Fruit fly (Drosophila melanogaster) whole organism, prepupa: ENCODE data around the gene CG14277.
A peak's percentile ranks its signal among the peaks of the same experiment; 100 is the strongest.

ENCODE experiments used
- Blimp-1 ChIP-seq: fragments of 200-800 bp; sonication (Bioruptor generic); optimal IDR thresholded peaks from 3 replicates; lab custom pipeline; 2017; ENCODE audit warnings: missing biosample characterization, missing genetic modification characterization, mild to moderate bottlenecking, moderate library complexity, missing genetic modification reagents
- CG10631 ChIP-seq: fragments of 200-800 bp; sonication (Bioruptor generic); optimal IDR thresholded peaks from 2 replicates; lab custom pipeline; 2016; ENCODE audit warnings: missing biosample characterization, missing genetic modification characterization
- CG10669 ChIP-seq: fragments of 200-800 bp; sonication (Bioruptor generic); optimal IDR thresholded peaks from 3 replicates; lab custom pipeline; 2018; ENCODE audit warnings: missing biosample characterization, mild to moderate bottlenecking, missing genetic modification characterization, moderate library complexity
- CG11294 ChIP-seq: fragments of 200-800 bp; sonication (Bioruptor generic); IDR thresholded peaks from 2 replicates; pipeline ENCODE4 v1.3.6; 2022; ENCODE audit warnings: missing biosample characterization, missing genetic modification characterization
- CG11762 ChIP-seq: fragments of 200-800 bp; sonication (Bioruptor generic); optimal IDR thresholded peaks from 3 replicates; lab custom pipeline; 2016; ENCODE audit warnings: missing biosample characterization, missing genetic modification characterization; ENCODE audit not compliant: insufficient read depth
- CG11902 ChIP-seq: fragments of 200-800 bp; sonication (Bioruptor generic); optimal IDR thresholded peaks from 3 replicates; lab custom pipeline; 2016; ENCODE audit warnings: missing biosample characterization, missing genetic modification characterization
- CG15336 ChIP-seq: fragments of 200-800 bp; sonication (Bioruptor generic); IDR thresholded peaks from 2 replicates; pipeline ENCODE4 v1.3.6; 2022; ENCODE audit warnings: missing biosample characterization, missing genetic modification characterization
- CG1621 ChIP-seq: fragments of 200-800 bp; sonication (Bioruptor generic); optimal IDR thresholded peaks from 3 replicates; lab custom pipeline; 2018; ENCODE audit warnings: missing biosample characterization, mild to moderate bottlenecking, missing genetic modification characterization
- CG16779 ChIP-seq: fragments of 200-800 bp; sonication (Bioruptor generic); optimal IDR thresholded peaks from 3 replicates; lab custom pipeline; 2017; ENCODE audit warnings: missing biosample characterization, mild to moderate bottlenecking, missing genetic modification characterization
- CG3032 ChIP-seq: fragments of 200-800 bp; optimal IDR thresholded peaks from 2 replicates; lab custom pipeline; 2019; ENCODE audit warnings: missing biosample characterization, mild to moderate bottlenecking, missing genetic modification characterization, moderate library complexity
- CG31627 ChIP-seq: fragments of 200-800 bp; sonication (Bioruptor generic); optimal IDR thresholded peaks from 3 replicates; lab custom pipeline; 2016; ENCODE audit warnings: missing biosample characterization, missing genetic modification characterization
- CG32006 ChIP-seq: fragments of 200-800 bp; sonication (Bioruptor generic); optimal IDR thresholded peaks from 3 replicates; lab custom pipeline; 2017; ENCODE audit warnings: missing biosample characterization, mild to moderate bottlenecking, missing genetic modification characterization
- CG3919 ChIP-seq: fragments of 200-800 bp; sonication (Bioruptor generic); optimal IDR thresholded peaks from 3 replicates; lab custom pipeline; 2016; ENCODE audit warnings: missing biosample characterization, missing genetic modification characterization
- CG4318 ChIP-seq: fragments of 200-800 bp; sonication (Bioruptor generic); optimal IDR thresholded peaks from 3 replicates; lab custom pipeline; 2017; ENCODE audit warnings: missing biosample characterization, mild to moderate bottlenecking, missing genetic modification characterization
- CG6163 ChIP-seq: fragments of 200-800 bp; sonication (Bioruptor generic); IDR thresholded peaks from 3 replicates; pipeline ENCODE4 v1.3.6; 2022; ENCODE audit warnings: missing biosample characterization, missing genetic modification characterization
- CG6792 ChIP-seq: fragments of 200-800 bp; sonication (Bioruptor generic); optimal IDR thresholded peaks from 3 replicates; lab custom pipeline; 2016; ENCODE audit warnings: missing biosample characterization, missing genetic modification characterization
- CG6808 ChIP-seq: fragments of 200-800 bp; sonication (Bioruptor generic); optimal IDR thresholded peaks from 3 replicates; lab custom pipeline; 2017; ENCODE audit warnings: missing biosample characterization, missing genetic modification characterization, mild to moderate bottlenecking, moderate library complexity, missing genetic modification reagents
- CG6854 ChIP-seq: fragments of 200-800 bp; sonication (Bioruptor generic); optimal IDR thresholded peaks from 2 replicates; lab custom pipeline; 2017; ENCODE audit warnings: missing biosample characterization, mild to moderate bottlenecking, missing genetic modification characterization
- CG8119 ChIP-seq: fragments of 200-800 bp; sonication (Bioruptor generic); IDR thresholded peaks from 3 replicates; pipeline ENCODE4 v1.3.6; 2022; ENCODE audit warnings: missing biosample characterization, missing genetic modification characterization
- CG8319 ChIP-seq: fragments of 200-800 bp; sonication (Bioruptor generic); optimal IDR thresholded peaks from 3 replicates; lab custom pipeline; 2016; ENCODE audit warnings: missing biosample characterization, missing genetic modification characterization
- CG9139 ChIP-seq: fragments of 200-800 bp; sonication (Bioruptor generic); optimal IDR thresholded peaks from 3 replicates; lab custom pipeline; 2017; ENCODE audit warnings: missing biosample characterization, mild to moderate bottlenecking, missing genetic modification characterization
- Eip75B ChIP-seq: fragments of 200-800 bp; sonication (Bioruptor generic); optimal IDR thresholded peaks from 3 replicates; lab custom pipeline; 2016; ENCODE audit warnings: missing biosample characterization, missing genetic modification characterization
- Eip78C ChIP-seq: fragments of 200-800 bp; sonication (Bioruptor generic); peaks from one replicate; lab custom pipeline; 2016; ENCODE audit warnings: missing biosample characterization, missing genetic modification characterization
- Eip93F ChIP-seq: fragments of 200-800 bp; sonication (Bioruptor generic); optimal IDR thresholded peaks from 2 replicates; lab custom pipeline; 2016; ENCODE audit warnings: missing biosample characterization, mild to moderate bottlenecking, missing genetic modification characterization
- Ets21C ChIP-seq: fragments of 200-800 bp; sonication (Bioruptor generic); optimal IDR thresholded peaks from 3 replicates; lab custom pipeline; 2016; ENCODE audit warnings: missing biosample characterization, missing genetic modification characterization
- Ets96B ChIP-seq: fragments of 200-800 bp; optimal IDR thresholded peaks from 2 replicates; lab custom pipeline; 2019; ENCODE audit warnings: missing biosample characterization, mild to moderate bottlenecking, missing genetic modification characterization, moderate library complexity
- Hr38 ChIP-seq: sonication (Bioruptor generic); optimal IDR thresholded peaks from 2 replicates; lab custom pipeline; 2016; ENCODE audit warnings: missing biosample characterization, missing genetic modification characterization
- Lpt ChIP-seq: fragments of 200-800 bp; sonication (Bioruptor generic); optimal IDR thresholded peaks from 3 replicates; lab custom pipeline; 2016; ENCODE audit warnings: missing biosample characterization, missing genetic modification characterization
- Met ChIP-seq: fragments of 200-800 bp; sonication (Bioruptor generic); optimal IDR thresholded peaks from 3 replicates; lab custom pipeline; 2016; ENCODE audit warnings: missing biosample characterization, missing genetic modification characterization
- OdsH ChIP-seq: fragments of 200-800 bp; sonication (Bioruptor generic); optimal IDR thresholded peaks from 3 replicates; lab custom pipeline; 2016; ENCODE audit warnings: missing biosample characterization, missing genetic modification characterization
- Smox ChIP-seq: fragments of 200-800 bp; sonication (Bioruptor generic); optimal IDR thresholded peaks from 3 replicates; lab custom pipeline; 2016; ENCODE audit warnings: missing biosample characterization, missing genetic modification characterization
- Sox14 ChIP-seq: fragments of 200-800 bp; sonication (Bioruptor generic); optimal IDR thresholded peaks from 3 replicates; lab custom pipeline; 2016; ENCODE audit warnings: missing biosample characterization, missing genetic modification characterization
- Sox15 ChIP-seq: fragments of 200-800 bp; sonication (Bioruptor generic); optimal IDR thresholded peaks from 3 replicates; lab custom pipeline; 2016; ENCODE audit warnings: missing biosample characterization, missing genetic modification characterization
- acj6 ChIP-seq: fragments of 200-800 bp; sonication (Bioruptor generic); optimal IDR thresholded peaks from 3 replicates; lab custom pipeline; 2016; ENCODE audit warnings: missing biosample characterization, missing genetic modification characterization
- cyc ChIP-seq: fragments of 200-800 bp; sonication (Bioruptor generic); optimal IDR thresholded peaks from 3 replicates; lab custom pipeline; 2016; ENCODE audit warnings: missing biosample characterization, missing genetic modification characterization
- dac ChIP-seq: fragments of 200-800 bp; sonication (Bioruptor generic); optimal IDR thresholded peaks from 2 replicates; lab custom pipeline; 2017; ENCODE audit warnings: missing biosample characterization, mild to moderate bottlenecking, missing genetic modification characterization
- eg ChIP-seq: fragments of 200-800 bp; sonication (Bioruptor generic); IDR thresholded peaks from 3 replicates; pipeline ENCODE4 v1.3.6; 2022; ENCODE audit warnings: missing biosample characterization, missing genetic modification characterization
- esn ChIP-seq: fragments of 200-800 bp; sonication (Bioruptor generic); optimal IDR thresholded peaks from 2 replicates; lab custom pipeline; 2016; ENCODE audit warnings: missing biosample characterization, mild to moderate bottlenecking, missing genetic modification characterization, moderate library complexity
- fkh ChIP-seq: fragments of 200-800 bp; sonication (Bioruptor generic); optimal IDR thresholded peaks from 3 replicates; lab custom pipeline; 2017; ENCODE audit warnings: missing biosample characterization, mild to moderate bottlenecking, missing genetic modification characterization, moderate library complexity
- pdm3 ChIP-seq: fragments of 200-800 bp; sonication (Bioruptor generic); optimal IDR thresholded peaks from 3 replicates; lab custom pipeline; 2016; ENCODE audit warnings: missing biosample characterization, missing genetic modification characterization
- salr ChIP-seq, 2 experiments: fragments of 200-800 bp; sonication (Bioruptor generic); optimal IDR thresholded peaks; 3 replicates each; lab custom pipeline; 2016 to 2018; ENCODE audit warnings: missing biosample characterization in 2 of 2, missing genetic modification characterization in 2 of 2, mild to moderate bottlenecking in 1 of 2
- spab ChIP-seq: fragments of 200-800 bp; sonication (Bioruptor generic); optimal IDR thresholded peaks from 2 replicates; lab custom pipeline; 2017; ENCODE audit warnings: missing biosample characterization, mild to moderate bottlenecking, missing genetic modification characterization, missing genetic modification reagents
- ss ChIP-seq, 2 experiments: fragments of 200-800 bp; sonication (Bioruptor generic); optimal IDR thresholded peaks; 2 replicates in 1 of 2; 3 replicates in 1 of 2; lab custom pipeline; 2017 to 2018; ENCODE audit warnings: mild to moderate bottlenecking in 2 of 2, missing biosample characterization in 2 of 2, missing genetic modification characterization in 2 of 2, moderate library complexity in 1 of 2
- svp ChIP-seq: fragments of 200-800 bp; sonication (Bioruptor generic); peaks from one replicate; lab custom pipeline; 2016; ENCODE audit warnings: missing biosample characterization, missing genetic modification characterization
- topi ChIP-seq: fragments of 200-800 bp; sonication (Bioruptor generic); optimal IDR thresholded peaks from 3 replicates; lab custom pipeline; 2016; ENCODE audit warnings: missing biosample characterization, missing genetic modification characterization
- vri ChIP-seq: fragments of 200-800 bp; sonication (Bioruptor generic); optimal IDR thresholded peaks from 3 replicates; lab custom pipeline; 2016; ENCODE audit warnings: missing biosample characterization, mild to moderate bottlenecking, missing genetic modification characterization

CG14277 gene

DNA sequence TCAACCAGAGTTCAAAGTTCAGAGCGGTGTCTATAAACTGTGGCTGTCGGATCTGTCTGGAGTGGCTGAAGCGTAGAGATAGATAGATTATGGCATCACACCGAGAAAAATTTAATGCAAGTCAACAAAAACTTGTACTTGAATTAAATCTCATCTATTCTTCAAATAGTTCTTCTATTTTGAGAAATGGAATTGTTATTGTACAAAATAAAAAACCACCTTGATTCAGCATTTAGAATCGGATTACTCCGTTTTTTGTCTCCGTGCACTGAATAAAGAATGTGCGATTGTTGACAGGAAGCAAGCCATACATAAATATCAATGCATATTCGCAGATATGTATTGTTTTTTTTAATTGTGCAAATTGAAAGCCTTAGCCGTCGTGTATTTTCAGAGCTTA is 12.7 kb upstream of the CG14277 start (continued):
- TF ChIP-seq OdsH (GFP tag; lab: Kevin White, UChicago): peak; percentile 61
- TF ChIP-seq Lpt (GFP tag; lab: Kevin White, UChicago): no peak
- no peak for TF ChIP-seq dac (GFP tag; lab: Kevin White, UChicago)
- peak; percentile 4 to 16 for TF ChIP-seq salr (GFP tag; optimal IDR thresholded peaks at IDR 0.05; lab: Kevin White, UChicago)
- peak; percentile 87 for TF ChIP-seq CG6163 (GFP tag; lab: Robert Waterston, UW)
- TF ChIP-seq Smox: no peak
- TF ChIP-seq Eip93F (GFP tag; lab: Kevin White, UChicago): no peak
- TF ChIP-seq CG3919 (GFP tag; lab: Kevin White, UChicago): peak; percentile 71

DNA sequence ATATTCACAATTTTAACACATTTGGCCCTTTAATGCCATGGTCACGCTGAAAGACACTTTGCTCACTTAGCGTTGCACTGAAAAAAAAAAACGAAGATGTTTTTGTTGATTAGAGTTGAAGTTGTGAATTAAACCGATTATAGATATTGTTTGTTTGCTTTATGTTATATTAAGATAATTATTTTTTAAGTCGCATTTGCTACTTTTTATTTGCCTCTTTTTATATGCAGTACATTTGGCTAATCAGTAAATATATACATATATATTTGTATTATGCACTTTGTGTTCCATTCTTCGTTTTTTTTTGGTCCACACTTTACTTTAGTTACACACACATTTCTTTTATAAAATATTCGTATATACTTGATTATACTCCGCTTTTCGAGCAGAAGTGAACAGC is 12.0 kb upstream of the CG14277 start:
- TF ChIP-seq CG10669 (GFP tag; lab: Kevin White, UChicago): peak; percentile 3
- TF ChIP-seq CG6163 (GFP tag; lab: Robert Waterston, UW): peak; percentile 55; the same call in 2 of the 3 replicates
- TF ChIP-seq CG6792: no peak
- no peak for TF ChIP-seq Ets96B (tag; lab: Kevin White, UChicago)
- TF ChIP-seq pdm3 (GFP tag; lab: Kevin White, UChicago): peak; percentile 7
- TF ChIP-seq CG15336 (GFP tag; lab: Robert Waterston, UW): peak; percentile 24; the same call in 1 of the 2 replicates
- peak; percentile 22 for TF ChIP-seq Eip78C
- TF ChIP-seq vri (GFP tag; lab: Kevin White, UChicago): no peak
- TF ChIP-seq spab (GFP tag; lab: Kevin White, UChicago): peak; percentile 15
- TF ChIP-seq OdsH (GFP tag; lab: Kevin White, UChicago): peak; percentile 46
- TF ChIP-seq CG10631 (GFP tag; lab: Kevin White, UChicago): no peak
- TF ChIP-seq Sox14 (GFP tag; lab: Kevin White, UChicago): no peak
- peak; percentile 26; the same call in 1 of the 3 replicates for TF ChIP-seq CG8119 (GFP tag; lab: Robert Waterston, UW)
- TF ChIP-seq ss (GFP tag; optimal IDR thresholded peaks at IDR 0.05; lab: Kevin White, UChicago): no peak
- TF ChIP-seq Blimp-1 (GFP tag; lab: Kevin White, UChicago): no peak
- TF ChIP-seq CG3919 (GFP tag; lab: Kevin White, UChicago): no peak
- TF ChIP-seq topi (GFP tag; lab: Kevin White, UChicago): no peak
- TF ChIP-seq Lpt (GFP tag; lab: Kevin White, UChicago): no peak
- no peak for TF ChIP-seq acj6 (GFP tag; lab: Kevin White, UChicago)
- TF ChIP-seq CG11902 (GFP tag; lab: Kevin White, UChicago): no peak
- TF ChIP-seq CG11294 (GFP tag; lab: Robert Waterston, UW): no peak
- no peak for TF ChIP-seq CG3032 (tag; lab: Kevin White, UChicago)
- TF ChIP-seq CG32006 (GFP tag; lab: Kevin White, UChicago): no peak
- no peak for TF ChIP-seq CG16779
- no peak for TF ChIP-seq CG4318
- no peak for TF ChIP-seq CG1621 (tag; lab: Kevin White, UChicago)
- TF ChIP-seq CG11762 (GFP tag; lab: Kevin White, UChicago): no peak
- TF ChIP-seq CG8319 (GFP tag; lab: Kevin White, UChicago): no peak
- TF ChIP-seq esn (GFP tag; lab: Kevin White, UChicago): peak; percentile 5
- no peak for TF ChIP-seq Met (GFP tag; lab: Kevin White, UChicago)
- TF ChIP-seq Hr38 (GFP tag; lab: Kevin White, UChicago): no peak
- no peak for TF ChIP-seq cyc
- no peak for TF ChIP-seq Eip75B
- TF ChIP-seq fkh (GFP tag; lab: Kevin White, UChicago): no peak
- TF ChIP-seq CG31627 (GFP tag; lab: Kevin White, UChicago): no peak
- peak; percentile 36; the same call in 1 of the 3 replicates for TF ChIP-seq eg (GFP tag; lab: Robert Waterston, UW)
- TF ChIP-seq svp (GFP tag; lab: Kevin White, UChicago): peak; percentile 70
- no peak for TF ChIP-seq CG9139 (GFP tag; lab: Kevin White, UChicago)
- TF ChIP-seq Ets21C (GFP tag; lab: Kevin White, UChicago): no peak
- TF ChIP-seq Sox15 (GFP tag; lab: Kevin White, UChicago): peak; percentile 3
- TF ChIP-seq CG6854 (GFP tag; lab: Kevin White, UChicago): no peak
- no peak for TF ChIP-seq CG6808 (GFP tag; lab: Kevin White, UChicago)
- TF ChIP-seq, all 60 proteins: peak for 12
